Worm (Caenorhabditis elegans): ENCODE data around the gene F38B2.3.

ce11 chrX:11266711-11267110 lies 19.4 kb downstream of the F38B2.3 start, which contains the start of gene C03A3.9:
- TF ChIP-seq lin-11 (tag; optimal IDR thresholded peaks at IDR 0.05) (no peak), elt-4 (tag; optimal IDR thresholded peaks at IDR 0.05) (no peak), hlh-13 (GFP tag; optimal IDR thresholded peaks at IDR 0.05) (no peak), unc-42 (tag; optimal IDR thresholded peaks at IDR 0.05) (no peak)

Measured in whole organism, late embryonic.